Fruit fly (Drosophila melanogaster): ENCODE measurements around the gene CG33645.

Gene CG33645

DNA sequence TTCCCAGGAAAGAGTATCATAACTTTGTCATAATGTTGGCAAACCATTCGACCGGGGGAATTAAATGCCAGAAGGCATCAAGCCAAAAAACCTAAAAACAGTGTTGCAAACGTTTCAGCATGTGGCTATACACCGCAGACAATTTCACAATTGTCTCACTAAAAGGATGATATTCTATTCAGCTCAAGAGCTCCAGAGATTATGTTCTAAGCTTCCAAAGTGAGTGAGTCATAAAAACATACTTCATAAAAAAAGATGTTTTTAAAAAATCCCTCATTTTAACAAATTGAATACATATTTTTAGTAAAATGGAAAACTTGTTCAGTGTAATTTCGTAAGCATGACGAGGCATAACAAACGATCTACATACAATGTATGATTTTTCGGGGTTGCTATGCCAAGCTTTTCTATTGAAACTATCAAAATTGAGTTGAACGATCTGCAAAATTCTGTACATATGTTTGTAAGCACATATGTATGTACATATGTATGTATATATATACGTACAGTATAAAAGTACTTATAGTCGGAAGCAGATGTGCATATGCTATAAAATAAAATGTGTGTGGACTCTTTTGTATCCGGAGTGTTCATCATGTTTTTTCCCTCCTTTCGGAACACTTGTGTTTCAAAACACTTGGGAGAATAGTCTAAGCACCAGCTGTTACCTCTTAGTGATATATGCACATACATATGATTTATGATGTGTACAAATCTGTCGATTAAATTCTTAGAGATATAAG lies 17.5 kb upstream of the CG33645 start (continued):
- TF ChIP-seq Antp (GFP tag; optimal IDR thresholded peaks at IDR 0.05) (peak; percentile 62), seq (GFP tag; IDR thresholded peaks at IDR 0.05) (peak; percentile 59; the same call in 1 of the 2 replicates), ssp (GFP tag; IDR thresholded peaks at IDR 0.05) (no peak), CG8388 (GFP tag; optimal IDR thresholded peaks at IDR 0.05) (peak; percentile 63), gem (tag; optimal IDR thresholded peaks at IDR 0.05) (peak; percentile 81), ato (GFP tag; IDR thresholded peaks at IDR 0.05; ENCODE audit: partially characterized antibody) (no peak), CG10543 (GFP tag; optimal IDR thresholded peaks at IDR 0.05) (no peak), eve (GFP tag; optimal IDR thresholded peaks at IDR 0.05) (peak in 1 of 2 experiments; percentile 71), CG18619 (GFP tag; optimal IDR thresholded peaks at IDR 0.05) (peak; percentile 35), CG3065 (GFP tag; optimal IDR thresholded peaks at IDR 0.05) (no peak), CG11695 (GFP tag; IDR thresholded peaks at IDR 0.05) (peak; percentile 77), ranshi (GFP tag; IDR thresholded peaks at IDR 0.05) (peak; percentile 82), klu (GFP tag; IDR thresholded peaks at IDR 0.05) (peak; percentile 6; the same call in 1 of the 2 replicates), nau (GFP tag; optimal IDR thresholded peaks at IDR 0.05) (peak; percentile 55), Abd-B (GFP tag; optimal IDR thresholded peaks at IDR 0.05) (peak; percentile 70)

dm6 chr2L:13515688-13516037 lies 17.0 kb upstream of the CG33645 start:
- TF ChIP-seq H2.0 (GFP tag; IDR thresholded peaks at IDR 0.05) (no peak), Hr39 (optimal IDR thresholded peaks at IDR 0.05) (no peak), CG43689 (GFP tag; IDR thresholded peaks at IDR 0.05) (no peak), CG34224 (GFP tag; IDR thresholded peaks at IDR 0.05; ENCODE audit: partially characterized antibody) (no peak), Ets65A (GFP tag) (peak; percentile 70), ro (GFP tag; IDR thresholded peaks at IDR 0.05) (no peak), gce (GFP tag; IDR thresholded peaks at IDR 0.05) (no peak), pros (GFP tag; optimal IDR thresholded peaks at IDR 0.05) (no peak), C15 (GFP tag; IDR thresholded peaks at IDR 0.05) (no peak)

- TF ChIP-seq row (GFP tag; IDR thresholded peaks at IDR 0.05), result peak; percentile 31; the same call in 1 of the 3 replicates
- no peak for TF ChIP-seq pnt (GFP tag; optimal IDR thresholded peaks at IDR 0.05)
- no peak for TF ChIP-seq vfl (GFP tag; optimal IDR thresholded peaks at IDR 0.05)
- TF ChIP-seq CG34422 (GFP tag; IDR thresholded peaks at IDR 0.05), result no peak
- no peak for TF ChIP-seq luna (GFP tag; optimal IDR thresholded peaks at IDR 0.05)
- TF ChIP-seq zen2 (GFP tag; IDR thresholded peaks at IDR 0.05; ENCODE audit: partially characterized antibody), result no peak
Observed at dm6 chr2L:13521807-13522206, 10.8 kb upstream of the CG33645 start.

DNA sequence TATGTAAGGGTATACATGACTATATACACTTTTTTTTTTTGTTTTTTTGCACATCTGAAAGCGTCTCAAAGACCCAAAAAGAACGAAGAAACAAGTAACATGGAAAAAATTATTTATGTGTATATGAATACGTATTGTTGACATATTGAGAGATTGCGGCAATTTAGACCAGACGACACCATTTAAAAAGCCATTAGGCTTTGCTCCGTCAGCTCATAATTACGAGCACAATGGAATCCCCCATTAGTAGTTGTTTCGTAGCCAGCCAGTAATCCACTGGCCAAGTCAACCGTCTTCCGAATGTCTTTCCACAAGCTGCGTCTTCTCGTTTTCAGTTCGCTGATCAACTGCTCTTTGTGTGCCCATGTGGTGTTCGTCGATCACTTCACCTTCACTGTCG lies 5.1 kb upstream of the CG33645 start, which contains the start of gene CG33640:
Gene CG33640 (plus strand): TSS at position 301 of the 400 bp plus-strand sequence.
- no peak for TF ChIP-seq CG18262 (tag; optimal IDR thresholded peaks at IDR 0.05)
- TF ChIP-seq zen (tag; optimal IDR thresholded peaks at IDR 0.05), result peak; percentile 15
- TF ChIP-seq Fer2 (tag; optimal IDR thresholded peaks at IDR 0.05), result no peak

- TF ChIP-seq CG13775 (GFP tag; optimal IDR thresholded peaks at IDR 0.05), result no peak
- TF ChIP-seq Poxn (GFP tag; IDR thresholded peaks at IDR 0.05), result no peak
- no peak for TF ChIP-seq Bdp1 (GFP tag; optimal IDR thresholded peaks at IDR 0.05)
- no peak for TF ChIP-seq Vsx1 (GFP tag; optimal IDR thresholded peaks at IDR 0.05)
- no peak for TF ChIP-seq sens-2 (GFP tag; IDR thresholded peaks at IDR 0.05)
- no peak for TF ChIP-seq schlank (tag; optimal IDR thresholded peaks at IDR 0.05)
- TF ChIP-seq pita (GFP tag; optimal IDR thresholded peaks at IDR 0.05), result no peak
- TF ChIP-seq hth (optimal IDR thresholded peaks at IDR 0.05), result no peak
- no peak for TF ChIP-seq CG12942 (GFP tag; optimal IDR thresholded peaks at IDR 0.05)
- no peak for TF ChIP-seq Taf1 (GFP tag; IDR thresholded peaks at IDR 0.05)
- no peak for TF ChIP-seq CG32772 (GFP tag; IDR thresholded peaks at IDR 0.05)
- no peak for TF ChIP-seq Sin3A (optimal IDR thresholded peaks at IDR 0.05)
- no peak for TF ChIP-seq pho (GFP tag; optimal IDR thresholded peaks at IDR 0.05)
- TF ChIP-seq CG8478 (optimal IDR thresholded peaks at IDR 0.05), result no peak
- no peak for TF ChIP-seq CG11247 (GFP tag; IDR thresholded peaks at IDR 0.05)
Observed at dm6 chr2L:13528742-13529141, 3.9 kb upstream of the CG33645 start, which contains the start of gene CG33641. CG33641 (plus strand) TSS chr2L:13529042.
